Worm (Caenorhabditis elegans) whole organism, early embryonic: ENCODE measurements around the gene srt-59.

ENCODE experiments used
- tbx-11 ChIP-seq: fragments of 200-800 bp; sonication (Bioruptor generic); IDR thresholded peaks from 2 replicates; pipeline ENCODE4 v1.3.6; 2022; ENCODE audit warnings: missing genetic modification characterization, missing compliant biosample characterization
- tbx-37 ChIP-seq: fragments of 200-800 bp; sonication (Bioruptor generic); conservative IDR thresholded peaks from 2 replicates; pipeline ENCODE4 v1.3.6; 2022; ENCODE audit warnings: missing genetic modification reagents, missing genetic modification characterization, missing compliant biosample characterization

DNA sequence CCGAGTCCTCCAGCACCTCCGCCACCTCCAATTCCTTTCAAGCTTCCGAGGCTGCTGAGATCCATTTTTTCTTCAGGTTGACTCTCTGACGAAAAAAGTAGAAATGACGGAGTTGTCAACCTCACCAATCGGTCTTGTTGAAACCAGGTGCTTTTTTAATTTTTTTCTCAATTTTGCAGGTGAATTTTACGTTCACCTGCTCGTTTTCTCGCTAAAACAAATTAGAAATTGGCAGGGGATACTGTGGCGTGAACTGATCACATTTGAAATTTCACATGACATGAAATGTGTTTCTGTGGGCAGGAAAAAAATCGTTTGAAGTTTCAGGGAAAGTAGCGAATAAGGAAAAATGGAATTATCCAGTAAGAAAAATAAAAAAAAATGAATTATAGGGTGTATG is 9.1 kb downstream of the srt-59 start, which contains the start of gene C18H7.6:
- TF ChIP-seq tbx-37 (GFP tag; lab: Robert Waterston, UW) (no peak), tbx-11 (no peak)
